Fruit fly (Drosophila melanogaster) whole organism: ENCODE data around the gene betaTub65B.

Experiments
- psq ChIP-seq: fragments of >200 bp; optimal IDR thresholded peaks from 2 replicates; lab custom pipeline; 2017
- usp ChIP-seq: fragments of >200 bp; optimal IDR thresholded peaks from 2 replicates; lab custom pipeline; 2017; ENCODE audit warnings: missing biosample characterization, missing genetic modification characterization, mixed read lengths

- TF ChIP-seq psq (lab: Kevin White, UChicago) (no peak), usp (no peak)
Measured at dm6 chr3L:6516901-6517300, 13.6 kb upstream of the betaTub65B start.
